Worm (Caenorhabditis elegans) whole organism, L4 larva: ENCODE results near the gene cut-2.

Source experiments
- D1046.2 ChIP-seq: fragments of 200-800 bp; sonication (Bioruptor generic); IDR thresholded peaks from 2 replicates; pipeline ENCODE4 v1.3.6; 2022; ENCODE audit warnings: missing genetic modification characterization, missing compliant biosample characterization
- F26F4.8 ChIP-seq: fragments of 200-800 bp; sonication (Bioruptor generic); conservative IDR thresholded peaks from 2 replicates; pipeline ENCODE4 v1.3.6; 2022; ENCODE audit warnings: missing genetic modification characterization, missing compliant biosample characterization
- F37D6.2 ChIP-seq: sonication (generic microtip); optimal IDR thresholded peaks from 2 replicates; lab custom pipeline; 2016; ENCODE audit warnings: mild to moderate bottlenecking, missing genetic modification characterization, missing compliant biosample characterization
- F49E8.2 ChIP-seq: sonication (generic microtip); optimal IDR thresholded peaks from 2 replicates; lab custom pipeline; 2016; ENCODE audit warnings: missing compliant biosample characterization, mild to moderate bottlenecking, missing genetic modification characterization, borderline replicate concordance
- T20F7.1 ChIP-seq: fragments of 200-800 bp; sonication (Bioruptor generic); optimal IDR thresholded peaks from 2 replicates; lab custom pipeline; 2018; ENCODE audit warnings: mild to moderate bottlenecking, missing genetic modification characterization, missing compliant biosample characterization
- T26A8.4 ChIP-seq: fragments of 200-800 bp; sonication (Bioruptor generic); IDR thresholded peaks from 2 replicates; pipeline ENCODE4 v1.3.6; 2022; ENCODE audit warnings: missing genetic modification characterization, missing compliant biosample characterization
- Y48G9A.11 ChIP-seq: fragments of 200-800 bp; sonication (Bioruptor generic); IDR thresholded peaks from 2 replicates; pipeline ENCODE4 v1.3.6; 2022; ENCODE audit warnings: missing genetic modification reagents, missing genetic modification characterization, missing compliant biosample characterization
- Y75B8A.6 ChIP-seq: fragments of 200-800 bp; sonication (Bioruptor generic); IDR thresholded peaks from 2 replicates; pipeline ENCODE4 v1.3.6; 2022; ENCODE audit warnings: missing genetic modification reagents, missing genetic modification characterization, missing compliant biosample characterization
- aha-1 ChIP-seq: fragments of 150-350 bp; peaks from one replicate; lab custom pipeline; 2014; ENCODE audit warnings: missing biosample characterization, missing genetic modification characterization
- ceh-44 ChIP-seq: fragments of 200-800 bp; sonication (Bioruptor generic); IDR thresholded peaks from 2 replicates; pipeline ENCODE4 v1.3.6; 2022; ENCODE audit warnings: missing genetic modification reagents, missing genetic modification characterization, missing compliant biosample characterization
- ceh-62 ChIP-seq: sonication (generic microtip); optimal IDR thresholded peaks from 2 replicates; lab custom pipeline; 2017; ENCODE audit warnings: missing biosample characterization, missing genetic modification characterization
- ceh-82 ChIP-seq: sonication (generic microtip); optimal IDR thresholded peaks from 2 replicates; lab custom pipeline; 2017; ENCODE audit warnings: missing biosample characterization, missing genetic modification characterization
- ces-1 ChIP-seq: fragments of 150-350 bp; sonication (generic microtip); optimal IDR thresholded peaks from 4 replicates; lab custom pipeline; 2014; ENCODE audit warnings: missing biosample characterization, missing genetic modification reagents, missing genetic modification characterization
- cey-2 ChIP-seq: sonication (generic microtip); optimal IDR thresholded peaks from 3 replicates; lab custom pipeline; 2017; ENCODE audit warnings: missing genetic modification characterization, mild to moderate bottlenecking, missing compliant biosample characterization, antibody characterized with exemption, borderline replicate concordance; ENCODE audit not compliant: insufficient read depth
- ctbp-1 ChIP-seq: fragments of 200-800 bp; sonication (Bioruptor generic); IDR thresholded peaks from 2 replicates; pipeline ENCODE4 v1.3.6; 2022; ENCODE audit warnings: missing genetic modification reagents, missing genetic modification characterization, missing compliant biosample characterization
- daf-16 ChIP-seq, 3 experiments: sonication (generic microtip); optimal IDR thresholded peaks; 2 replicates each; lab custom pipeline; 2016 to 2017; ENCODE audit warnings: missing genetic modification characterization in 3 of 3, missing genetic modification reagents in 3 of 3, mild to moderate bottlenecking in 2 of 3, missing compliant biosample characterization in 2 of 3, missing biosample characterization in 1 of 3, moderate library complexity in 1 of 3
- daf-19 ChIP-seq: fragments of 200-800 bp; sonication (Bioruptor generic); conservative IDR thresholded peaks from 2 replicates; pipeline ENCODE4 v1.3.6; 2022; ENCODE audit warnings: missing genetic modification characterization, missing compliant biosample characterization
- dmd-6 ChIP-seq: fragments of 200-800 bp; sonication (Bioruptor generic); IDR thresholded peaks from 2 replicates; pipeline ENCODE4 v1.3.6; 2022; ENCODE audit warnings: missing genetic modification reagents, missing genetic modification characterization, missing compliant biosample characterization
- dmd-9 ChIP-seq: fragments of 200-800 bp; sonication (Bioruptor generic); IDR thresholded peaks from 2 replicates; pipeline ENCODE4 v1.3.6; 2022; ENCODE audit warnings: missing genetic modification reagents, missing genetic modification characterization, missing compliant biosample characterization
- dpl-1 ChIP-seq: fragments of 150-350 bp; optimal IDR thresholded peaks from 2 replicates; lab custom pipeline; 2014; ENCODE audit warnings: missing biosample characterization, missing genetic modification reagents, missing genetic modification characterization
- duxl-1 ChIP-seq: sonication (generic microtip); optimal IDR thresholded peaks from 2 replicates; lab custom pipeline; 2016; ENCODE audit warnings: mild to moderate bottlenecking, missing genetic modification characterization, moderate library complexity, missing compliant biosample characterization; ENCODE audit not compliant: poor library complexity
- dve-1 ChIP-seq: sonication (generic microtip); optimal IDR thresholded peaks from 2 replicates; lab custom pipeline; 2017; ENCODE audit warnings: antibody characterized with exemption, mild to moderate bottlenecking, missing genetic modification characterization, missing compliant biosample characterization; ENCODE audit not compliant: insufficient read depth
- egl-43 ChIP-seq: fragments of 200-800 bp; sonication (Bioruptor generic); IDR thresholded peaks from 2 replicates; pipeline ENCODE4 v1.3.6; 2022; ENCODE audit warnings: missing genetic modification reagents, missing genetic modification characterization, missing compliant biosample characterization
- hlh-11 ChIP-seq: fragments of 200-800 bp; sonication (Bioruptor generic); optimal IDR thresholded peaks from 2 replicates; lab custom pipeline; 2018; ENCODE audit warnings: mild to moderate bottlenecking, missing genetic modification characterization, missing compliant biosample characterization
- jun-1 ChIP-seq: fragments of 150-350 bp; optimal IDR thresholded peaks from 2 replicates; lab custom pipeline; 2014; ENCODE audit warnings: missing biosample characterization, missing genetic modification reagents, missing genetic modification characterization
- lin-1 ChIP-seq: fragments of 200-800 bp; sonication (Bioruptor generic); IDR thresholded peaks from 2 replicates; pipeline ENCODE4 v1.3.6; 2022; ENCODE audit warnings: missing genetic modification reagents, missing genetic modification characterization, missing compliant biosample characterization
- lin-13 ChIP-seq: fragments of 150-350 bp; optimal IDR thresholded peaks from 2 replicates; lab custom pipeline; 2014; ENCODE audit warnings: missing biosample characterization, missing genetic modification reagents, missing genetic modification characterization
- lin-15B ChIP-seq: fragments of 150-350 bp; sonication (generic microtip); optimal IDR thresholded peaks from 3 replicates; lab custom pipeline; 2014; ENCODE audit warnings: missing biosample characterization, missing genetic modification characterization
- lin-39 ChIP-seq: fragments of 150-350 bp; optimal IDR thresholded peaks from 2 replicates; lab custom pipeline; 2014; ENCODE audit warnings: missing biosample characterization, missing genetic modification reagents, missing genetic modification characterization
- lsy-2 ChIP-seq, 2 experiments: fragments of 150-350 bp in 1 of 2; sonication (generic microtip) in 1 of 2; optimal IDR thresholded peaks; 2 replicates each; lab custom pipeline; 2014 to 2017; ENCODE audit warnings: missing biosample characterization in 2 of 2, missing genetic modification characterization in 2 of 2
- madf-9 ChIP-seq: fragments of 200-800 bp; sonication (Bioruptor generic); conservative IDR thresholded peaks from 2 replicates; pipeline ENCODE4 v1.3.6; 2022; ENCODE audit warnings: missing genetic modification reagents, missing genetic modification characterization, missing compliant biosample characterization
- mdt-29 ChIP-seq: fragments of 200-800 bp; sonication (Bioruptor generic); IDR thresholded peaks from 2 replicates; pipeline ENCODE4 v1.3.6; 2022; ENCODE audit warnings: missing genetic modification reagents, missing genetic modification characterization, missing compliant biosample characterization
- mep-1 ChIP-seq: fragments of 150-350 bp; sonication (generic microtip); optimal IDR thresholded peaks from 3 replicates; lab custom pipeline; 2014; ENCODE audit warnings: missing biosample characterization, missing genetic modification characterization
- nhr-111 ChIP-seq: fragments of 200-800 bp; sonication (Bioruptor generic); optimal IDR thresholded peaks from 2 replicates; lab custom pipeline; 2018; ENCODE audit warnings: mild to moderate bottlenecking, missing genetic modification characterization, missing compliant biosample characterization
- nhr-237 ChIP-seq: sonication (generic microtip); optimal IDR thresholded peaks from 2 replicates; lab custom pipeline; 2017; ENCODE audit warnings: missing biosample characterization, missing genetic modification characterization
- nhr-25 ChIP-seq: sonication (generic microtip); optimal IDR thresholded peaks from 2 replicates; lab custom pipeline; 2017; ENCODE audit warnings: missing genetic modification characterization, mild to moderate bottlenecking, missing compliant biosample characterization, antibody characterized with exemption, moderate library complexity, borderline replicate concordance; ENCODE audit not compliant: insufficient read depth
- nhr-28 ChIP-seq: fragments of 150-350 bp; optimal IDR thresholded peaks from 2 replicates; lab custom pipeline; 2014; ENCODE audit warnings: missing biosample characterization, missing genetic modification characterization
- nhr-41 ChIP-seq: fragments of 200-800 bp; sonication (Bioruptor generic); IDR thresholded peaks from 2 replicates; pipeline ENCODE4 v1.3.6; 2022; ENCODE audit warnings: missing genetic modification reagents, missing genetic modification characterization, missing compliant biosample characterization
- nhr-42 ChIP-seq: fragments of 200-800 bp; sonication (Bioruptor generic); IDR thresholded peaks from 2 replicates; pipeline ENCODE4 v1.3.6; 2022; ENCODE audit warnings: missing genetic modification characterization, missing compliant biosample characterization
- pha-4 ChIP-seq, 2 experiments: fragments of 150-350 bp in 1 of 2; fragments of 200-800 bp in 1 of 2; sonication (Bioruptor generic) in 1 of 2; IDR thresholded peaks in 1 of 2; optimal IDR thresholded peaks in 1 of 2; 2 replicates each; pipeline versions ENCODE4 v1.3.6 to Lab custom; 2014 to 2022; ENCODE audit warnings: missing genetic modification characterization in 2 of 2, missing genetic modification reagents in 2 of 2, missing biosample characterization in 1 of 2, missing compliant biosample characterization in 1 of 2
- rbr-2 ChIP-seq: sonication (generic microtip); optimal IDR thresholded peaks from 2 replicates; lab custom pipeline; 2016; ENCODE audit warnings: missing genotype, missing genetic modification characterization, missing compliant biosample characterization
- saeg-2 ChIP-seq: fragments of 200-800 bp; sonication (Bioruptor generic); IDR thresholded peaks from 2 replicates; pipeline ENCODE4 v1.3.6; 2022; ENCODE audit warnings: missing genetic modification reagents, missing genetic modification characterization, missing compliant biosample characterization
- spr-1 ChIP-seq: sonication (generic microtip); optimal IDR thresholded peaks from 2 replicates; lab custom pipeline; 2016; ENCODE audit warnings: mild to moderate bottlenecking, missing genetic modification characterization, missing compliant biosample characterization
- spr-3 ChIP-seq: fragments of 200-800 bp; sonication (Bioruptor generic); optimal IDR thresholded peaks from 2 replicates; lab custom pipeline; 2018; ENCODE audit warnings: mild to moderate bottlenecking, missing genetic modification characterization, missing compliant biosample characterization
- tra-1 ChIP-seq: fragments of 200-800 bp; sonication (Bioruptor generic); IDR thresholded peaks from 2 replicates; pipeline ENCODE4 v1.3.6; 2022; ENCODE audit warnings: missing genetic modification reagents, missing genetic modification characterization, missing compliant biosample characterization
- unc-62 ChIP-seq, 3 experiments: fragments of 150-350 bp in 1 of 3; sonication (generic microtip); optimal IDR thresholded peaks in 2 of 3; peaks in 1 of 3; 1 replicate in 1 of 3; 2 replicates in 2 of 3; lab custom pipeline; 2014 to 2017; ENCODE audit warnings: missing biosample characterization in 3 of 3, missing genetic modification characterization in 3 of 3, missing genetic modification reagents in 3 of 3, missing genotype in 1 of 3
- zip-2 ChIP-seq: fragments of 150-350 bp; optimal IDR thresholded peaks from 2 replicates; lab custom pipeline; 2014; ENCODE audit warnings: missing biosample characterization, missing genetic modification characterization
- ztf-7 ChIP-seq: fragments of 150-350 bp; optimal IDR thresholded peaks from 2 replicates; lab custom pipeline; 2014; ENCODE audit warnings: missing biosample characterization, missing genetic modification characterization

The cut-2 gene

ce11 chrV:13462974-13463373 lies 48.2 kb downstream of the cut-2 start, which contains the start of gene frm-10 (continued):
- TF ChIP-seq tra-1 (0 out of 2 replicates have a peak, but pooled peaks have one; percentile 48), rbr-2 (tag; lab: Kevin White, UChicago) (peak; percentile 41), T26A8.4 (peak; percentile 37; the same call in 1 of the 2 replicates), mep-1 (tag; lab: Kevin White, UChicago) (peak; percentile 83), Y75B8A.6 (0 out of 2 replicates have a peak, but pooled peaks have one; percentile 31), dve-1 (tag; lab: Kevin White, UChicago) (peak; percentile 93), jun-1 (tag; lab: Kevin White, UChicago) (peak; percentile 28), spr-1 (tag; lab: Kevin White, UChicago) (peak; percentile 11), nhr-41 (GFP tag; lab: Robert Waterston, UW) (no peak), lsy-2 (tag; optimal IDR thresholded peaks at IDR 0.05; lab: Kevin White, UChicago) (peak; percentile 55 to 67), nhr-28 (peak; percentile 94), nhr-237 (no peak), dmd-6 (GFP tag; lab: Robert Waterston, UW) (peak; percentile 84), daf-16 (GFP tag; optimal IDR thresholded peaks at IDR 0.05; lab: Kevin White, UChicago) (no peak), daf-16 (tag; optimal IDR thresholded peaks at IDR 0.05; lab: Kevin White, UChicago) (peak; percentile 81), duxl-1 (no peak), egl-43 (GFP tag; lab: Robert Waterston, UW) (no peak), T20F7.1 (GFP tag; lab: Kevin White, UChicago) (peak; percentile 80), dmd-9 (GFP tag; lab: Robert Waterston, UW) (no peak), cey-2 (tag; lab: Kevin White, UChicago) (no peak), lin-1 (GFP tag; lab: Robert Waterston, UW) (peak; percentile 69; the same call in 1 of the 2 replicates), lin-15B (no peak), lin-13 (peak; percentile 58), nhr-111 (GFP tag; lab: Kevin White, UChicago) (no peak), ctbp-1 (GFP tag; lab: Robert Waterston, UW) (no peak), nhr-42 (no peak), F37D6.2 (tag; lab: Kevin White, UChicago) (no peak), mdt-29 (GFP tag; lab: Robert Waterston, UW) (0 out of 2 replicates have a peak, but pooled peaks have one; percentile 49), dpl-1 (GFP tag; lab: Kevin White, UChicago) (peak; percentile 25), saeg-2 (GFP tag; lab: Robert Waterston, UW) (no peak), madf-9 (GFP tag; lab: Robert Waterston, UW) (no peak), ceh-82 (tag; lab: Kevin White, UChicago) (no peak), pha-4 (GFP tag; IDR thresholded peaks at IDR 0.05; lab: Robert Waterston, UW) (peak; percentile 55; the same call in 1 of the 2 replicates), pha-4 (tag; optimal IDR thresholded peaks at IDR 0.05; lab: Kevin White, UChicago) (peak; percentile 88), hlh-11 (tag; lab: Kevin White, UChicago) (peak; percentile 92), lin-39 (tag; lab: Kevin White, UChicago) (no peak), daf-19 (GFP tag; lab: Robert Waterston, UW) (no peak)

ce11 chrV:13464123-13464522 lies 49.4 kb downstream of the cut-2 start:
- TF ChIP-seq spr-3 (GFP tag; lab: Kevin White, UChicago) (no peak), unc-62 (GFP tag; optimal IDR thresholded peaks at IDR 0.05 in 1 of 2; lab: Kevin White, UChicago) (no peak), unc-62 (tag; optimal IDR thresholded peaks at IDR 0.05; lab: Kevin White, UChicago) (no peak), Y48G9A.11 (no peak), zip-2 (no peak), mep-1 (tag; lab: Kevin White, UChicago) (peak; percentile 27), daf-16 (GFP tag; optimal IDR thresholded peaks at IDR 0.05; lab: Kevin White, UChicago) (no peak), daf-16 (tag; optimal IDR thresholded peaks at IDR 0.05; lab: Kevin White, UChicago) (peak; percentile 4), ceh-62 (no peak), aha-1 (tag; lab: Kevin White, UChicago) (peak; percentile 54), nhr-25 (tag; lab: Kevin White, UChicago) (no peak), nhr-41 (GFP tag; lab: Robert Waterston, UW) (no peak), ztf-7 (no peak), ces-1 (peak; percentile 18), Y75B8A.6 (no peak), nhr-42 (no peak), F26F4.8 (GFP tag; lab: Robert Waterston, UW) (no peak), ceh-44 (GFP tag; lab: Robert Waterston, UW) (no peak), madf-9 (GFP tag; lab: Robert Waterston, UW) (no peak), F49E8.2 (tag; lab: Kevin White, UChicago) (no peak), F37D6.2 (tag; lab: Kevin White, UChicago) (no peak), D1046.2 (GFP tag; lab: Robert Waterston, UW) (no peak)
